Fruit fly (Drosophila melanogaster) whole organism, larva: ENCODE results near the gene CG42747.

Experiments
- noc ChIP-seq: fragments of 200-800 bp; sonication (Bioruptor generic); optimal IDR thresholded peaks from 3 replicates; lab custom pipeline; 2019; ENCODE audit warnings: missing biosample characterization, mild to moderate bottlenecking, missing genetic modification characterization, moderate library complexity

CG42747 gene

DNA sequence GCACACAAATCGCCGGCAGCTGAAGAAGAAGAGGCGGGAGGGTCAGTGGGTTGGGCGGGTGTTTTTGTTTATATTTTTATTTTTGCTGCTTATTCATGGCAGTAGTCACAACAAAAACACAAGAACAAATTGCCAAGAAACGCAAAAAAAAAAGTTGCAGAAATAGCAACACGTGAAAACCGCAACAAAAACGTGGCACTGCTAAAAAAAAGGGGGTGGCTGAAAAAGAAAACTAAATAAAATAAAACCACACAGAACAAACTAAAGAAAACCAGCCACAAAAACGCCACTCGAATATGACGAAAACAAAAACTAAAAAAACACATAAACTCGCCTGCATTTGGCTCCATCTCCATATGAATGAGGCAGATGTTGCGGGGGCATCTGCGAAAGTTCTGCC, 4.5 kb downstream of the CG42747 start:
- TF ChIP-seq noc = no peak

- no peak for TF ChIP-seq noc
These were observed 36.8 kb downstream of the CG42747 start for dm6 chr3L:6437235-6437634.

DNA sequence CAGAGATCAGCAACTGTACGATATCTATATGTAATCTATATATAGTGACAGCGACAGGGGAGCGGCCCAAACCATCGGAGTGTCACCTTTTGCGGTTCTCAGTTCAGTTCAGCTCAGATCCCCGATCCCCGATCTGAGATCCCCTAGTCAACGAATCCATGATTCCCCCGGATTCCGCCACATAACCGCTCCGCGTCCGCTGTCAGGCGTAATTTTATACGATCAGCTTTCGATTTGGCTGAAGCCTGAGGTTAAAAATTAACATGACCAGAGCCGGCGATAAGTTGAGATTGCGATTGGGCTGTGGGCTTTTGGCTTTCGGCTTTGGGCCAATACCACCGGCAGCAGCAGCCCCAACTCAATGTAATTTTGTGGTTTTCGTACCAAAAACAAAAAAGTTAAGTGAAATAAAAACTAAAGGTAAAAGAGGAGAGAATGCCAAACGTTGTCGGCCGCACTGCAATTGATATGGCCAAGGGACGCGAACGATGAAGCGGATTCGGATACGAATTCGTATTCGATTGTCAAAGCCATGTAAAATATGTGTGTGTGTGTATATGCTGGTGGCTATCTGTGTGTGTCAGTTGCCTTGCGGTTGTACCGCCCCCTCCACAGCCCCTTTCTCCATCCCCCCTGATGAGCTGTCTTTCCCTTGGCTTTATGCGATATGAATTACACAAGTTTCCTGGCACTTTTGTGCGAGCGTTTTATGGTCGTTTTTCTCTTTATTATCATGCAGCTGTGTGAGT, 39.5 kb downstream of the CG42747 start:
- no peak for TF ChIP-seq noc

- no peak for TF ChIP-seq noc
These were observed 40.0 kb downstream of the CG42747 start for dm6 chr3L:6440462-6440811.

dm6 chr3L:6443235-6443634, 42.8 kb downstream of the CG42747 start:
- no peak for TF ChIP-seq noc

DNA sequence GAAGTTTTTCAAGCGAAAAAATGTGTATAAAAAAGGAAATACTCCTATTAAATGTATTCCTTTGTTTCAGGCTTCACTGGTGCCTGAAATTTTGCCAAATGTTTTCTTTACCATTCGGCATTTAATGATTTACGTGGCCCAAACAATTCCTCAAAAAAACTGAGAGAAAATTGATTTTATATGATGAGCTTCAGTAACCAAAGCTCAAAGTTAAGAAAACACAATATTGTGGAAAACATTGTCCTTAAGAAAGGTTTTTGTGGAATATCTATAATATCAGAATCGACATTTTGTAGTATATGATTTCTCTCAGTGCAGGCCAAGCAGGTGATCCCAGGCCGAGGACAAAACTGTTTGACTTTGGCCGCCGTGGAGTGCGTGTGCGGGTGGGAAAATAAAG, 46.2 kb downstream of the CG42747 start:
- no peak for TF ChIP-seq noc

dm6 chr3L:6447203-6447602, 46.8 kb downstream of the CG42747 start:
- TF ChIP-seq noc = no peak

DNA sequence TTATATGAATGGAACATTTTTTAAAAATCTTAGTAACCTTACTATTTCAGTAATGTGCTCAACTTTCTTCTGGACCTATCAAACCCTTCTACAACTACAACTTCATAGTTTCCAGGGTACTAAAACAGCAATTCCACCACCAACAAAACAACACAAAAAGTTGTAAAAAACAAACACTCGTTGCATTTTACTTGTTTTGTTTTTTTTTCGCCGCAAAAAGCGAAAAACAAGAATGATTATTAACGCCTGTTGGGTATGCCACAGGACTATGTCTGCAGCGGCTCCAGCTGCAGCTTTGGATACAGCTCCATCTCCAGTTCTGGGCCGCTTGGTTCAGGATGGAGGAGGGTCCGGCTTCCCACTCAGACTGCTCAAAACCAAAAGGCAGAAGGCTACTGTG, 47.3 kb downstream of the CG42747 start:
- no peak for TF ChIP-seq noc

dm6 chr3L:6449159-6449664, 48.8 kb downstream of the CG42747 start:
- no peak for TF ChIP-seq noc

DNA sequence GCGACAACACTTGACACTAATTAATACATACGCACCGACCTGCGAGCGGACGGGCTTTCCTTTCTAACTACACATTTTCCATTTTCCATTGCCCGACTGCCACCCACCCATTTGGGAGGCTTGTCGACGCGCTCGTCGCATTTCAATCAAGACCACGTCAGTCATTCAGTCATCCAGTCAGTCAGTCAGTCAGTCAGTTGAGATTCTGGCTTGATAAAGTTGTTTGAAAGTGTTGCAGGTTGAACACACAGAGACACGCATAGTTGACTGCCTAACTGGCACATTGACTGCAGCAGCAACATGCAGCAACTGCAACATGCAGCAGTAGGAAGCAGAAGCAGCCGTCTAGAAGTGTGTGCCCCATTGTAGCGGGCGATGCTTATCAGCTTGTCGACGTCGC, 51.2 kb downstream of the CG42747 start:
- no peak for TF ChIP-seq noc

DNA sequence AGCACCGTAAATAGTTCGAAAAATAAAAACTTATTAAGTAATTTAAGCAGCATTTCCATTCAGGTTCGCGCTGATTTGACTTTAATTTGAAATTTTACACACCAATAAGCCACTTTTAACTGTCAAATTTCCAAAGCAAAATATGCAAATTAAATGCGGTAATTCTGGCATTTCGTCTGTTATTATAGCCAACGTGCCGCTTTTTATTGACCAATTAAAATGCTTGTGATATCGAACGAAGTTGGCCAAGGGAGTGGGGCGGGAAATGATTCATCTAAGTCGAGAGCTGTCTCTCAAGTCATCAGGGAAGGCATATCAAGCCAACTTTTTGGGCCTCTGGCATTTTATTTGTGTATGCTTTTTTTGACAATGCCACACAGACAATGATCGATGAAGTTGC, 52.0 kb downstream of the CG42747 start:
- no peak for TF ChIP-seq noc

dm6 chr3L:6453482-6453881, 53.1 kb downstream of the CG42747 start:
- no peak for TF ChIP-seq noc

dm6 chr3L:6455383-6455782, 55.0 kb downstream of the CG42747 start:
- TF ChIP-seq noc = no peak

dm6 chr3L:6457208-6457607, 56.8 kb downstream of the CG42747 start:
- TF ChIP-seq noc = no peak

dm6 chr3L:6457891-6458290, 57.5 kb downstream of the CG42747 start:
- no peak for TF ChIP-seq noc

- TF ChIP-seq noc = no peak
These were observed 58.3 kb downstream of the CG42747 start for dm6 chr3L:6458725-6459124.

dm6 chr3L:6462199-6462598, 61.8 kb downstream of the CG42747 start:
- no peak for TF ChIP-seq noc

DNA sequence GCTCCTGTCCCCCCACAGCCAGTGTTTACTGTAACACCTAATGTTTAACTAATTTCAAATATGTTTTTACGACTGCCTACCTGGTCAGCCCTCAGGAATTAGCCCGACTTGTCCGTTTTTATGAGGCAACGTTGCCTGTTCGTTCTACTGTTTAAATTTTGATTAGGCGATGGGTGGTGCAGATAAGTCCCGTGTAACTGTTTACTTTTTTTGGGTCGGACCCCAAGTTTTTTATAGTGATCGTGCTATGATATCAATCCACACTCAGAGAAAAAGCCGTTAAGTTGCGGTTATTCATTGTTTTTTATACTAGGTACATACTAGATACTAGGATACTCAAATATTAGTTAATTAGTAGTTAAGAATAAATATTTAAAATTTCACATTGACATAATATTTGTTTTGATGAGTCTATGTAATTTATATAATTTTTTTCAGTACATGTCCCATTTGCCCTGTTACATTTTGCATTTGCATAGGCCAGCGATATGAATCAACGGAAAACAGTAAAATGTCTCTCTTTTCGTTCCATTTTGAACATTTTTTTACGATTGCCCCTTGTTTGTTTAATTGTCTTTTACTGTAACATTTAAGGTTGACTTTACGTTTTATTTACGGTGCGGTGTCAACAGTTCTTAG, 67.4 kb downstream of the CG42747 start:
- no peak for TF ChIP-seq noc

- TF ChIP-seq noc = no peak
These were observed 69.1 kb downstream of the CG42747 start for dm6 chr3L:6469508-6469907.
